Worm (Caenorhabditis elegans) whole organism, L3 larva: ENCODE measurements around the gene D1054.1.

ENCODE experiments used
- R02D3.7 ChIP-seq: fragments of 150-350 bp; optimal IDR thresholded peaks from 2 replicates; lab custom pipeline; 2014; ENCODE audit warnings: missing biosample characterization, missing genetic modification characterization
- ZK546.5 ChIP-seq: sonication (generic microtip); optimal IDR thresholded peaks from 2 replicates; lab custom pipeline; 2017; ENCODE audit warnings: missing biosample characterization, missing genetic modification characterization
- aly-2 ChIP-seq: fragments of 150-350 bp; optimal IDR thresholded peaks from 2 replicates; lab custom pipeline; 2014; ENCODE audit warnings: missing biosample characterization, missing genetic modification characterization
- ama-1 ChIP-seq: fragments of 150-350 bp; optimal IDR thresholded peaks from 2 replicates; lab custom pipeline; 2018
- ceh-16 ChIP-seq: sonication (generic microtip); optimal IDR thresholded peaks from 2 replicates; lab custom pipeline; 2017; ENCODE audit warnings: missing biosample characterization, missing genetic modification characterization
- ceh-28 ChIP-seq: fragments of 150-350 bp; optimal IDR thresholded peaks from 2 replicates; lab custom pipeline; 2014; ENCODE audit warnings: missing biosample characterization, missing genetic modification reagents, missing genetic modification characterization
- ceh-82 ChIP-seq: fragments of 150-350 bp; optimal IDR thresholded peaks from 2 replicates; lab custom pipeline; 2014; ENCODE audit warnings: missing biosample characterization, missing genetic modification characterization
- ceh-9 ChIP-seq: sonication (generic microtip); optimal IDR thresholded peaks from 2 replicates; lab custom pipeline; 2018; ENCODE audit warnings: missing biosample characterization, missing genetic modification characterization
- daf-12 ChIP-seq: fragments of 150-350 bp; optimal IDR thresholded peaks from 2 replicates; lab custom pipeline; 2014; ENCODE audit warnings: missing biosample characterization, missing genetic modification reagents, missing genetic modification characterization
- egl-27 ChIP-seq: sonication (generic microtip); optimal IDR thresholded peaks from 4 replicates; lab custom pipeline; 2017; ENCODE audit warnings: missing biosample characterization, missing genetic modification reagents, missing genetic modification characterization
- egl-5 ChIP-seq: fragments of 150-350 bp; optimal IDR thresholded peaks from 2 replicates; lab custom pipeline; 2017; ENCODE audit warnings: missing biosample characterization, missing genetic modification reagents, missing genetic modification characterization, inconsistent platforms
- elt-1 ChIP-seq: fragments of 150-350 bp; optimal IDR thresholded peaks from 2 replicates; lab custom pipeline; 2014; ENCODE audit warnings: missing biosample characterization, missing genetic modification characterization
- elt-2 ChIP-seq: sonication (generic microtip); optimal IDR thresholded peaks from 2 replicates; lab custom pipeline; 2016; ENCODE audit warnings: missing genetic modification reagents, mild to moderate bottlenecking, missing genetic modification characterization, missing compliant biosample characterization
- elt-3 ChIP-seq, 3 experiments: fragments of 150-350 bp in 1 of 3; sonication (generic microtip) in 2 of 3; optimal IDR thresholded peaks; 2 replicates in 2 of 3; 4 replicates in 1 of 3; lab custom pipeline; 2014 to 2017; ENCODE audit warnings: missing biosample characterization in 3 of 3, missing genetic modification characterization in 3 of 3
- eor-1 ChIP-seq, 2 experiments: fragments of 150-350 bp; optimal IDR thresholded peaks; 2 replicates each; lab custom pipeline; 2014 to 2018; ENCODE audit warnings: missing biosample characterization in 2 of 2, missing genetic modification characterization in 2 of 2
- fkh-10 ChIP-seq: sonication (generic microtip); optimal IDR thresholded peaks from 2 replicates; lab custom pipeline; 2017; ENCODE audit warnings: missing biosample characterization, missing genetic modification reagents, missing genetic modification characterization
- fkh-2 ChIP-seq: fragments of 150-350 bp; optimal IDR thresholded peaks from 2 replicates; lab custom pipeline; 2014; ENCODE audit warnings: missing biosample characterization, missing genetic modification reagents, missing genetic modification characterization
- fos-1 ChIP-seq: fragments of 150-350 bp; optimal IDR thresholded peaks from 2 replicates; lab custom pipeline; 2014; ENCODE audit warnings: missing biosample characterization, missing genetic modification characterization
- hmg-11 ChIP-seq: sonication (generic microtip); optimal IDR thresholded peaks from 2 replicates; lab custom pipeline; 2016; ENCODE audit warnings: missing genetic modification characterization, missing compliant biosample characterization
- jun-1 ChIP-seq: fragments of 150-350 bp; optimal IDR thresholded peaks from 2 replicates; lab custom pipeline; 2014; ENCODE audit warnings: missing biosample characterization, missing genetic modification reagents, missing genetic modification characterization
- lin-15B ChIP-seq: fragments of 150-350 bp; optimal IDR thresholded peaks from 2 replicates; lab custom pipeline; 2014; ENCODE audit warnings: missing biosample characterization, missing genetic modification characterization
- lin-39 ChIP-seq: fragments of 150-350 bp; optimal IDR thresholded peaks from 2 replicates; lab custom pipeline; 2018; ENCODE audit warnings: missing biosample characterization, missing genetic modification reagents, missing genetic modification characterization
- mdl-1 ChIP-seq: fragments of 150-350 bp; optimal IDR thresholded peaks from 2 replicates; lab custom pipeline; 2014; ENCODE audit warnings: missing biosample characterization, missing genetic modification characterization
- mml-1 ChIP-seq: fragments of 150-350 bp; sonication (generic microtip); optimal IDR thresholded peaks from 3 replicates; lab custom pipeline; 2014; ENCODE audit warnings: missing biosample characterization, missing genetic modification characterization
- nfya-1 ChIP-seq: sonication (generic microtip); optimal IDR thresholded peaks from 2 replicates; lab custom pipeline; 2017; ENCODE audit warnings: missing genetic modification characterization, mild to moderate bottlenecking, missing compliant biosample characterization, antibody characterized with exemption, moderate library complexity; ENCODE audit not compliant: insufficient read depth
- nhr-11 ChIP-seq: fragments of 150-350 bp; optimal IDR thresholded peaks from 2 replicates; lab custom pipeline; 2014; ENCODE audit warnings: missing biosample characterization, missing genetic modification characterization
- nhr-12 ChIP-seq: fragments of 150-350 bp; optimal IDR thresholded peaks from 2 replicates; lab custom pipeline; 2014; ENCODE audit warnings: missing biosample characterization, missing genetic modification characterization
- nhr-23 ChIP-seq: fragments of 150-350 bp; optimal IDR thresholded peaks from 2 replicates; lab custom pipeline; 2014; ENCODE audit warnings: missing biosample characterization, missing genetic modification reagents, missing genetic modification characterization
- nhr-237 ChIP-seq: fragments of 150-350 bp; optimal IDR thresholded peaks from 2 replicates; lab custom pipeline; 2014; ENCODE audit warnings: missing biosample characterization, missing genetic modification characterization
- nhr-25 ChIP-seq: sonication (generic microtip); optimal IDR thresholded peaks from 2 replicates; lab custom pipeline; 2017; ENCODE audit warnings: missing biosample characterization, missing genetic modification characterization
- nhr-28 ChIP-seq: fragments of 150-350 bp; optimal IDR thresholded peaks from 2 replicates; lab custom pipeline; 2014; ENCODE audit warnings: missing biosample characterization, missing genetic modification characterization
- nhr-43 ChIP-seq: sonication (generic microtip); optimal IDR thresholded peaks from 2 replicates; lab custom pipeline; 2016; ENCODE audit warnings: mild to moderate bottlenecking, missing genetic modification characterization, missing compliant biosample characterization; ENCODE audit not compliant: poor library complexity, severe bottlenecking
- nhr-67 ChIP-seq: fragments of 150-350 bp; optimal IDR thresholded peaks from 2 replicates; lab custom pipeline; 2014; ENCODE audit warnings: missing biosample characterization, missing genetic modification characterization
- nhr-76 ChIP-seq: fragments of 150-350 bp; sonication (generic microtip); optimal IDR thresholded peaks from 5 replicates; lab custom pipeline; 2014; ENCODE audit warnings: missing biosample characterization, missing genetic modification characterization
- nhr-77 ChIP-seq: fragments of 150-350 bp; optimal IDR thresholded peaks from 2 replicates; lab custom pipeline; 2014; ENCODE audit warnings: missing biosample characterization, missing genetic modification characterization
- pha-4 ChIP-seq: fragments of 150-350 bp; optimal IDR thresholded peaks from 2 replicates; lab custom pipeline; 2014; ENCODE audit warnings: missing biosample characterization, missing genetic modification reagents, missing genetic modification characterization
- pqm-1 ChIP-seq: fragments of 150-350 bp; optimal IDR thresholded peaks from 2 replicates; lab custom pipeline; 2017; ENCODE audit warnings: missing biosample characterization, missing genetic modification characterization, inconsistent platforms
- sea-2 ChIP-seq: fragments of 150-350 bp; sonication (generic microtip); optimal IDR thresholded peaks from 4 replicates; lab custom pipeline; 2014; ENCODE audit warnings: missing biosample characterization, missing genetic modification reagents, missing genetic modification characterization
- skn-1 ChIP-seq: fragments of 150-350 bp; optimal IDR thresholded peaks from 2 replicates; lab custom pipeline; 2014; ENCODE audit warnings: missing biosample characterization, missing genetic modification characterization
- snpc-4 ChIP-seq: fragments of 150-350 bp; optimal IDR thresholded peaks from 2 replicates; lab custom pipeline; 2014; ENCODE audit warnings: missing biosample characterization, missing genetic modification characterization
- tbx-2 ChIP-seq: sonication (generic microtip); optimal IDR thresholded peaks from 2 replicates; lab custom pipeline; 2016; ENCODE audit warnings: mild to moderate bottlenecking, missing genetic modification characterization, missing compliant biosample characterization
- unc-39 ChIP-seq: sonication (generic microtip); optimal IDR thresholded peaks from 4 replicates; lab custom pipeline; 2017; ENCODE audit warnings: missing biosample characterization, missing genetic modification characterization
- unc-62 ChIP-seq: fragments of 150-350 bp; sonication (generic microtip); optimal IDR thresholded peaks from 4 replicates; lab custom pipeline; 2014; ENCODE audit warnings: missing biosample characterization, missing genetic modification reagents, missing genetic modification characterization
- ztf-11 ChIP-seq: fragments of 150-350 bp; optimal IDR thresholded peaks from 2 replicates; lab custom pipeline; 2014; ENCODE audit warnings: missing biosample characterization, missing genetic modification characterization
- ztf-4 ChIP-seq: fragments of 150-350 bp; optimal IDR thresholded peaks from 2 replicates; lab custom pipeline; 2014; ENCODE audit warnings: missing biosample characterization, missing genetic modification characterization

The D1054.1 gene

DNA sequence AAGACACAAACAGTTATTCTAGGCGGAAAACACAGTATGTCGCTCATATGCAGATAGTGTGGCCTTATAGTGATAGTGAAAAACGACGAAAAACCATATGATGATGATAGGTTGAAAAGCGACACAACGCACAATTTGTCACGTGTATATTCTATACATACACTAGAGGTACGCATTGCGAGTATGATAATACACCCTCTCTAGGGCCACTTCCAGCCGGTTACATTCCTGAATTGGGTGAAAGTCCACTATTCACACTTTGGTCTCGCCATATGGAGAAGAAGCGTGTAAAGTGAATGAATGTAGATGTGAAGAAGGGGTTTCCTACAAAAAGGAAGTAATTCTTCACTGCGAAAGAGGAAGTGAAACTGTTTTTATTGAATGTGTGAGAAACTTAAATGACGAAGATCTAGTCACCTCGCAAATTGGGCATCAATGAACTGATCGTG, 40.5 kb downstream of the D1054.1 start (continued):
- no peak for TF ChIP-seq ZK546.5 (tag; lab: Kevin White, UChicago)
- peak; percentile 17 for TF ChIP-seq nhr-25 (tag; lab: Kevin White, UChicago)
- TF ChIP-seq unc-39 (tag; lab: Kevin White, UChicago), result no peak
- no peak for TF ChIP-seq lin-15B (tag; lab: Kevin White, UChicago)
- no peak for TF ChIP-seq fkh-10 (GFP tag; lab: Kevin White, UChicago)
- TF ChIP-seq eor-1 (tag; optimal IDR thresholded peaks at IDR 0.05; lab: Kevin White, UChicago), result no peak
- peak; percentile 90 for TF ChIP-seq egl-27
- no peak for TF ChIP-seq hmg-11 (tag; lab: Kevin White, UChicago)
- no peak for TF ChIP-seq R02D3.7 (tag; lab: Kevin White, UChicago)
- no peak for TF ChIP-seq nhr-67
- TF ChIP-seq ztf-11 (tag; lab: Kevin White, UChicago), result no peak
- no peak for TF ChIP-seq lin-39 (tag; lab: Kevin White, UChicago)
- TF ChIP-seq, all 47 proteins: peak for 11

DNA sequence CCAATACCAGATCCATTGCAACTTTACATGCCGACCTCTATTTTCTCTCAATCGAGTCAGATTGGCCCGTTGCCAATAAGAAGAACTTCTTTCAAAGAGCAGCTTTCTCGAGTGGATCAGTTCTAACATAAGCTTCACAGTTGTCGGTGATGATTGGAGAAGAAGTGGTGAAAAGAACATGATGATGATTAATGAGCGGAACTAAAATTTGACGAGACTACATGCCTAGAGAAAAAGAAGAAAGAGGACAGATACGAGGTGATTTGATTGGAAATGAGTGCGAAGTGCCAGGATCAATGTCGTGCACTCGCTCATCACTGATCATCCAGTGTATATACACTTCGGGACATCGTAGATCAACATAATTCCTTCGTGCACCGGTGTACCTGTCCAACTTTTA, 42.4 kb downstream of the D1054.1 start:
- TF ChIP-seq eor-1 (tag; optimal IDR thresholded peaks at IDR 0.05; lab: Kevin White, UChicago), result no peak
- TF ChIP-seq ZK546.5 (tag; lab: Kevin White, UChicago), result no peak
- TF ChIP-seq elt-1 (tag; lab: Kevin White, UChicago), result no peak
- TF ChIP-seq jun-1, result no peak
- TF ChIP-seq ztf-4 (tag; lab: Kevin White, UChicago), result no peak
- TF ChIP-seq unc-62 (GFP tag; lab: Kevin White, UChicago), result peak; percentile 92
- TF ChIP-seq aly-2, result no peak
- TF ChIP-seq snpc-4 (tag; lab: Kevin White, UChicago), result no peak
- TF ChIP-seq hmg-11 (tag; lab: Kevin White, UChicago), result no peak
- TF ChIP-seq ceh-16 (tag; lab: Kevin White, UChicago), result no peak
- peak; percentile 25 for TF ChIP-seq ceh-28 (tag; lab: Kevin White, UChicago)
- TF ChIP-seq skn-1, result no peak
- no peak for TF ChIP-seq pqm-1 (tag; lab: Kevin White, UChicago)
- peak; percentile 61 for TF ChIP-seq nfya-1
- no peak for TF ChIP-seq R02D3.7 (tag; lab: Kevin White, UChicago)
- TF ChIP-seq egl-5, result peak; percentile 71
- TF ChIP-seq nhr-28 (tag; lab: Kevin White, UChicago), result no peak
- no peak for TF ChIP-seq elt-3 (tag; optimal IDR thresholded peaks at IDR 0.05; lab: Kevin White, UChicago)
- no peak for TF ChIP-seq ztf-11 (tag; lab: Kevin White, UChicago)
- no peak for TF ChIP-seq fkh-10 (GFP tag; lab: Kevin White, UChicago)
- no peak for TF ChIP-seq fkh-2 (tag; lab: Kevin White, UChicago)
- no peak for TF ChIP-seq nhr-67
- TF ChIP-seq nhr-11 (tag; lab: Kevin White, UChicago), result peak; percentile 72
- no peak for TF ChIP-seq pha-4 (tag; lab: Kevin White, UChicago)
- TF ChIP-seq nhr-237, result no peak
- TF ChIP-seq sea-2 (GFP tag; lab: Kevin White, UChicago), result no peak
- TF ChIP-seq nhr-12 (tag; lab: Kevin White, UChicago), result no peak
- no peak for TF ChIP-seq mml-1 (tag; lab: Kevin White, UChicago)
- TF ChIP-seq mdl-1 (tag; lab: Kevin White, UChicago), result no peak
- TF ChIP-seq fos-1 (tag; lab: Kevin White, UChicago), result no peak
- no peak for TF ChIP-seq tbx-2
- no peak for TF ChIP-seq lin-15B (tag; lab: Kevin White, UChicago)
- TF ChIP-seq nhr-25 (tag; lab: Kevin White, UChicago), result no peak
- peak; percentile 39 for TF ChIP-seq nhr-43
- TF ChIP-seq lin-39 (tag; lab: Kevin White, UChicago), result peak; percentile 89
- peak; percentile 61 for TF ChIP-seq nhr-23 (tag; lab: Kevin White, UChicago)
- no peak for TF ChIP-seq elt-2 (tag; lab: Kevin White, UChicago)
- no peak for TF ChIP-seq nhr-76 (tag; lab: Kevin White, UChicago)
- no peak for TF ChIP-seq ceh-9 (tag; lab: Kevin White, UChicago)
- no peak for TF ChIP-seq ceh-82 (tag; lab: Kevin White, UChicago)
- no peak for TF ChIP-seq ama-1 (lab: Kevin White, UChicago)
- no peak for TF ChIP-seq nhr-77 (tag; lab: Kevin White, UChicago)
- TF ChIP-seq unc-39 (tag; lab: Kevin White, UChicago), result no peak
- no peak for TF ChIP-seq daf-12 (tag; lab: Kevin White, UChicago)
